Fruit fly (Drosophila melanogaster): ENCODE results near the gene Nhe1.
A peak's percentile ranks its signal among the peaks of the same experiment; 100 is the strongest.

Nhe1 gene

DNA sequence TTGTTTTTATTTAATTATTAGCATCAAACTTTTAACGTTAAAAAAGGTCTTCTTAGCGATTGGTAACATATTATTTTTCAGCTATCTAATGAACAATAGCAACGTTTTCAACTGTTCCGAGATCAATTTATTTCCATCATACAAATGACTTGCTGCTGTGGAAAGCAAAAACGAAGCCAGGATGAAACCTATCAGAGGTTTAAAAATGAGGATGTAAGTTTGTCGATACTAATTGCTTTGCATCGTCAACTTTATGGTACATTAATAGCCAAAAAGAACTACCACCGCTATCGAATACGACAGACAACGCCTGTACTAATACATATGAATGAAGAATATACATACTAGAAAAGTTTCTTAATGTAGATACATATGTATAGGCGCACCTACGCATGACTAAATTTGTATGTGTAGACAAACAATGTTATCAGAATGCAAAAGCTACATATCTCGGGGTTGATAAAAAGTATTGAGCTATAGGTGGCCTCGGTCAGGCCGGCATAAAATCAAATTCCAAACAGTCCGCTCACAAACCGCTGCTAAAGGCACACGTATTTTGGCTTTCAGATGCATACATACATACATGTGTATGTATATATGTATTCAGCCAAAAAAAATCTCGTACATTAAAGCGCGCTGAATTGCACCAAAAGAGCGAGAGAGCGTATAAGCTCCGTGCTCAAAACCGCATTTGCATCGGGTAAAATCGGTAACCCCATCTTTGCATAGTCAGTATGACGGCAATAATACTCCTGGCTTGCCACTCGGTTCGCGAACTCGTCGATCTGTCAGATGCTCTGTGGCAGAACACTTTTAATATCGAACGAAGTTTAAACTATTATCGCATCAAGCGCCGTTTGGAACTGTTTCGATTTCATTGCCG lies 34.4 kb downstream of the Nhe1 start (continued):
- TF ChIP-seq CG16863 (GFP tag; optimal IDR thresholded peaks at IDR 0.05), result no peak
- TF ChIP-seq Hand (GFP tag; optimal IDR thresholded peaks at IDR 0.05), result peak; percentile 5
- TF ChIP-seq dysf (GFP tag; IDR thresholded peaks at IDR 0.05), result no peak
- no peak for TF ChIP-seq CG11093 (GFP tag; IDR thresholded peaks at IDR 0.05)
- no peak for TF ChIP-seq Aef1 (GFP tag; IDR thresholded peaks at IDR 0.05)
- TF ChIP-seq CG3281 (GFP tag; optimal IDR thresholded peaks at IDR 0.05), result peak; percentile 14
- TF ChIP-seq nom (GFP tag; optimal IDR thresholded peaks at IDR 0.05), result peak; percentile 15
- no peak for TF ChIP-seq grn (GFP tag; optimal IDR thresholded peaks at IDR 0.05)
- TF ChIP-seq YL-1 (GFP tag; optimal IDR thresholded peaks at IDR 0.05), result peak; percentile 53
- TF ChIP-seq CG14860 (GFP tag; IDR thresholded peaks at IDR 0.05; ENCODE audit: partially characterized antibody), result no peak
- TF ChIP-seq CG12071 (GFP tag; optimal IDR thresholded peaks at IDR 0.05), result no peak
- TF ChIP-seq CG6791 (GFP tag; IDR thresholded peaks at IDR 0.05; ENCODE audit: partially characterized antibody), result no peak
- TF ChIP-seq CG32767 (GFP tag; IDR thresholded peaks at IDR 0.05), result peak; percentile 40; the same call in 1 of the 2 replicates
- TF ChIP-seq bigmax (GFP tag; optimal IDR thresholded peaks at IDR 0.05), result no peak
- TF ChIP-seq CG12104 (GFP tag; optimal IDR thresholded peaks at IDR 0.05), result no peak
- TF ChIP-seq CG15514 (GFP tag; optimal IDR thresholded peaks at IDR 0.05), result peak; percentile 27
- no peak for TF ChIP-seq slp2 (GFP tag; optimal IDR thresholded peaks at IDR 0.05)
- no peak for TF ChIP-seq Fer1 (GFP tag; optimal IDR thresholded peaks at IDR 0.05)
- peak; percentile 9 for TF ChIP-seq CG13296 (GFP tag; optimal IDR thresholded peaks at IDR 0.05)
- TF ChIP-seq CG2116 (GFP tag; optimal IDR thresholded peaks at IDR 0.05), result no peak
- TF ChIP-seq Hmx (GFP tag; optimal IDR thresholded peaks at IDR 0.05), result no peak
- no peak for TF ChIP-seq tio (GFP tag; optimal IDR thresholded peaks at IDR 0.05)
- TF ChIP-seq CG18619 (GFP tag; optimal IDR thresholded peaks at IDR 0.05), result no peak
- no peak for TF ChIP-seq Lim3 (GFP tag; IDR thresholded peaks at IDR 0.05)
- no peak for TF ChIP-seq CG17186 (GFP tag; optimal IDR thresholded peaks at IDR 0.05)
- TF ChIP-seq Doc2 (GFP tag; IDR thresholded peaks at IDR 0.05), result no peak
- no peak for TF ChIP-seq CG13775 (GFP tag; optimal IDR thresholded peaks at IDR 0.05)
- TF ChIP-seq slou (GFP tag; optimal IDR thresholded peaks at IDR 0.05), result no peak
- TF ChIP-seq Scr (GFP tag; IDR thresholded peaks at IDR 0.05; ENCODE audit: partially characterized antibody), result no peak; the same call in 1 of the 2 replicates
- no peak for TF ChIP-seq B-H2 (GFP tag; optimal IDR thresholded peaks at IDR 0.05)
- TF ChIP-seq Sry-β (GFP tag; optimal IDR thresholded peaks at IDR 0.05), result peak; percentile 16
- no peak for TF ChIP-seq Fer3 (tag; optimal IDR thresholded peaks at IDR 0.05)
- no peak for TF ChIP-seq ERR (GFP tag; optimal IDR thresholded peaks at IDR 0.05)
- peak; percentile 14 for TF ChIP-seq CG6765 (GFP tag; optimal IDR thresholded peaks at IDR 0.05)
- no peak for TF ChIP-seq Gsc (GFP tag; IDR thresholded peaks at IDR 0.05)
- no peak for TF ChIP-seq Blimp-1 (GFP tag; optimal IDR thresholded peaks at IDR 0.05)
- TF ChIP-seq tgo (GFP tag; IDR thresholded peaks at IDR 0.05), result no peak
- no peak for TF ChIP-seq CG4424 (GFP tag; optimal IDR thresholded peaks at IDR 0.05)
- TF ChIP-seq kni (GFP tag; optimal IDR thresholded peaks at IDR 0.05), result no peak
- no peak for TF ChIP-seq trem (tag; optimal IDR thresholded peaks at IDR 0.05)
- no peak for TF ChIP-seq pan (optimal IDR thresholded peaks at IDR 0.05)
- peak in 1 of 2 experiments; percentile 41 for TF ChIP-seq pan (GFP tag; optimal IDR thresholded peaks at IDR 0.05 in 1 of 2, IDR thresholded peaks at IDR 0.05 in 1 of 2)
- peak in 1 of 3 experiments; percentile 29 for TF ChIP-seq lola (GFP tag; optimal IDR thresholded peaks at IDR 0.05)
- no peak for TF ChIP-seq CG7987 (GFP tag; optimal IDR thresholded peaks at IDR 0.05)
- peak; percentile 45; the same call in 1 of the 3 replicates for TF ChIP-seq Doc3 (GFP tag; IDR thresholded peaks at IDR 0.05; ENCODE audit: partially characterized antibody)
- TF ChIP-seq Mad (GFP tag; optimal IDR thresholded peaks at IDR 0.05), result no peak
- TF ChIP-seq CG8359 (GFP tag; optimal IDR thresholded peaks at IDR 0.05; ENCODE audit: borderline replicate concordance), result no peak
- TF ChIP-seq CG12744 (GFP tag; optimal IDR thresholded peaks at IDR 0.05), result no peak

Data from whole organism, embryonic.